Fruit fly (Drosophila melanogaster) whole organism, embryonic: ENCODE data around the gene Cdc50.

ENCODE experiments used
- Bteb2 ChIP-seq: fragments of 200-800 bp; sonication (Bioruptor generic); optimal IDR thresholded peaks from 2 replicates; lab custom pipeline; 2016; ENCODE audit warnings: missing biosample characterization, missing genetic modification characterization
- CG10979 ChIP-seq: fragments of 200-800 bp; sonication (Bioruptor generic); optimal IDR thresholded peaks from 2 replicates; lab custom pipeline; 2018; ENCODE audit warnings: missing biosample characterization, mild to moderate bottlenecking, missing genetic modification characterization, moderate library complexity
- CG11398 ChIP-seq: fragments of 200-800 bp; sonication (Bioruptor generic); optimal IDR thresholded peaks from 2 replicates; lab custom pipeline; 2016; ENCODE audit warnings: missing biosample characterization, missing genetic modification characterization
- CG11560 ChIP-seq: fragments of 200-800 bp; sonication (Bioruptor generic); IDR thresholded peaks from 3 replicates; pipeline ENCODE4 v1.3.6; 2022; ENCODE audit warnings: missing biosample characterization, missing genetic modification characterization
- CG13894 ChIP-seq: fragments of 200-800 bp; sonication (Bioruptor generic); optimal IDR thresholded peaks from 3 replicates; lab custom pipeline; 2018; ENCODE audit warnings: missing biosample characterization, mild to moderate bottlenecking, missing genetic modification characterization, moderate library complexity
- CG14667 ChIP-seq: fragments of 200-800 bp; sonication (Bioruptor generic); IDR thresholded peaks from 2 replicates; pipeline ENCODE4 v1.3.6; 2022; ENCODE audit warnings: missing biosample characterization, missing genetic modification characterization
- CG1603 ChIP-seq: fragments of 200-800 bp; sonication (Bioruptor generic); optimal IDR thresholded peaks from 2 replicates; lab custom pipeline; 2019; ENCODE audit warnings: missing biosample characterization, mild to moderate bottlenecking, missing genetic modification characterization, moderate library complexity
- CG16813 ChIP-seq: fragments of 200-800 bp; sonication (Bioruptor generic); IDR thresholded peaks from 3 replicates; pipeline ENCODE4 v1.3.6; 2022; ENCODE audit warnings: missing biosample characterization, missing genetic modification characterization; ENCODE audit not compliant: partially characterized antibody
- CG17912 ChIP-seq: fragments of 200-800 bp; sonication (Bioruptor generic); optimal IDR thresholded peaks from 2 replicates; lab custom pipeline; 2018; ENCODE audit warnings: missing biosample characterization, mild to moderate bottlenecking, missing genetic modification characterization
- CG1792 ChIP-seq: fragments of 200-800 bp; sonication (Bioruptor generic); optimal IDR thresholded peaks from 2 replicates; lab custom pipeline; 2016; ENCODE audit warnings: missing biosample characterization, missing genetic modification characterization
- CG18476 ChIP-seq: fragments of 200-800 bp; sonication (Bioruptor generic); optimal IDR thresholded peaks from 2 replicates; lab custom pipeline; 2016; ENCODE audit warnings: missing biosample characterization, mild to moderate bottlenecking, missing genetic modification characterization
- CG2712 ChIP-seq: fragments of 200-800 bp; optimal IDR thresholded peaks from 3 replicates; lab custom pipeline; 2019; ENCODE audit warnings: missing biosample characterization, mild to moderate bottlenecking, missing genetic modification characterization, moderate library complexity
- CG31441 ChIP-seq: fragments of 200-800 bp; sonication (Bioruptor generic); IDR thresholded peaks from 2 replicates; pipeline ENCODE4 v1.3.6; 2022; ENCODE audit warnings: missing biosample characterization, missing genetic modification characterization
- CG3163 ChIP-seq: fragments of 200-800 bp; sonication (Bioruptor generic); optimal IDR thresholded peaks from 3 replicates; lab custom pipeline; 2016; ENCODE audit warnings: missing biosample characterization, missing genetic modification characterization
- CG32767 ChIP-seq: fragments of 200-800 bp; sonication (Bioruptor generic); IDR thresholded peaks from 2 replicates; pipeline ENCODE4 v1.3.6; 2022; ENCODE audit warnings: missing biosample characterization, missing genetic modification characterization
- CG3838 ChIP-seq: fragments of 200-800 bp; sonication (Bioruptor generic); optimal IDR thresholded peaks from 3 replicates; lab custom pipeline; 2016; ENCODE audit warnings: missing biosample characterization, missing genetic modification characterization
- CG4328 ChIP-seq: fragments of 200-800 bp; sonication (Bioruptor generic); optimal IDR thresholded peaks from 3 replicates; lab custom pipeline; 2017; ENCODE audit warnings: missing biosample characterization, missing genetic modification reagents, missing genetic modification characterization
- CG7357 ChIP-seq: fragments of 200-800 bp; sonication (Bioruptor generic); IDR thresholded peaks from 3 replicates; pipeline ENCODE4 v1.3.6; 2022; ENCODE audit warnings: missing biosample characterization, missing genetic modification characterization
- CG8478 ChIP-seq: fragments of >200 bp; optimal IDR thresholded peaks from 2 replicates; lab custom pipeline; 2018
- CG9609 ChIP-seq: fragments of 200-800 bp; sonication (Bioruptor generic); optimal IDR thresholded peaks from 3 replicates; lab custom pipeline; 2016; ENCODE audit warnings: missing biosample characterization, missing genetic modification characterization
- Doc2 ChIP-seq: fragments of 200-800 bp; sonication (Bioruptor generic); IDR thresholded peaks from 2 replicates; pipeline ENCODE4 v1.3.6; 2022; ENCODE audit warnings: missing biosample characterization, missing genetic modification characterization
- Dp ChIP-seq: fragments of 200-800 bp; sonication (Bioruptor generic); optimal IDR thresholded peaks from 2 replicates; lab custom pipeline; 2018; ENCODE audit warnings: missing biosample characterization, mild to moderate bottlenecking, missing genetic modification characterization, moderate library complexity
- Ets97D ChIP-seq: fragments of 200-800 bp; sonication (Bioruptor generic); optimal IDR thresholded peaks from 3 replicates; lab custom pipeline; 2016; ENCODE audit warnings: missing biosample characterization, missing genetic modification characterization
- Gug ChIP-seq: fragments of 200-800 bp; sonication (Bioruptor generic); IDR thresholded peaks from 4 replicates; pipeline ENCODE4 v1.3.6; 2022; ENCODE audit warnings: missing biosample characterization, missing genetic modification characterization
- H15 ChIP-seq: fragments of 200-800 bp; sonication (Bioruptor generic); IDR thresholded peaks from 3 replicates; pipeline ENCODE4 v1.3.6; 2022; ENCODE audit warnings: missing biosample characterization, missing genetic modification characterization
- Hr39 ChIP-seq: fragments of >200 bp; optimal IDR thresholded peaks from 2 replicates; lab custom pipeline; 2017
- MESR4 ChIP-seq: fragments of 200-800 bp; sonication (Bioruptor generic); optimal IDR thresholded peaks from 2 replicates; lab custom pipeline; 2018; ENCODE audit warnings: missing biosample characterization, mild to moderate bottlenecking, missing genetic modification characterization, moderate library complexity
- Mad ChIP-seq: fragments of 200-800 bp; sonication (Bioruptor generic); optimal IDR thresholded peaks from 2 replicates; lab custom pipeline; 2016; ENCODE audit warnings: missing biosample characterization, missing genetic modification characterization
- Meics ChIP-seq: fragments of 200-800 bp; sonication (Bioruptor generic); optimal IDR thresholded peaks from 2 replicates; lab custom pipeline; 2017; ENCODE audit warnings: missing biosample characterization, mild to moderate bottlenecking, missing genetic modification characterization
- PHDP ChIP-seq: fragments of 200-800 bp; sonication (Bioruptor generic); optimal IDR thresholded peaks from 3 replicates; lab custom pipeline; 2018; ENCODE audit warnings: missing biosample characterization, mild to moderate bottlenecking, missing genetic modification characterization, moderate library complexity
- Rx ChIP-seq: fragments of 200-800 bp; sonication (Bioruptor generic); IDR thresholded peaks from 2 replicates; pipeline ENCODE4 v1.3.6; 2022; ENCODE audit warnings: missing biosample characterization, missing genetic modification characterization
- Ssrp ChIP-seq: fragments of 200-800 bp; sonication (Bioruptor generic); optimal IDR thresholded peaks from 2 replicates; lab custom pipeline; 2018; ENCODE audit warnings: missing biosample characterization, mild to moderate bottlenecking, missing genetic modification characterization, moderate library complexity
- TFAM ChIP-seq: fragments of 200-800 bp; sonication (Bioruptor generic); optimal IDR thresholded peaks from 2 replicates; lab custom pipeline; 2017; ENCODE audit warnings: missing biosample characterization, missing genetic modification characterization, inconsistent platforms
- abd-A ChIP-seq: fragments of 200-800 bp; sonication (Bioruptor generic); optimal IDR thresholded peaks from 3 replicates; lab custom pipeline; 2019; ENCODE audit warnings: missing biosample characterization, mild to moderate bottlenecking, missing genetic modification characterization, moderate library complexity
- cad ChIP-seq: fragments of >200 bp; optimal IDR thresholded peaks from 2 replicates; lab custom pipeline; 2017; ENCODE audit warnings: missing biosample characterization, missing genetic modification characterization
- cato ChIP-seq: fragments of 200-800 bp; sonication (Bioruptor generic); optimal IDR thresholded peaks from 2 replicates; lab custom pipeline; 2016; ENCODE audit warnings: missing biosample characterization, missing genetic modification characterization, borderline replicate concordance
- caup ChIP-seq: fragments of 200-800 bp; sonication (Bioruptor generic); optimal IDR thresholded peaks from 3 replicates; lab custom pipeline; 2017; ENCODE audit warnings: missing biosample characterization, mild to moderate bottlenecking, missing genetic modification characterization, moderate library complexity; ENCODE audit not compliant: severe bottlenecking
- eve ChIP-seq, 2 experiments: fragments of >200 bp; optimal IDR thresholded peaks; 2 replicates each; lab custom pipeline; 2017; ENCODE audit warnings: missing biosample characterization in 2 of 2, missing genetic modification characterization in 2 of 2
- fd3F ChIP-seq: fragments of 200-800 bp; sonication (Bioruptor generic); optimal IDR thresholded peaks from 2 replicates; lab custom pipeline; 2018; ENCODE audit warnings: missing biosample characterization, mild to moderate bottlenecking, missing genetic modification characterization, moderate library complexity
- gro ChIP-seq: fragments of 200-800 bp; sonication (Bioruptor generic); optimal IDR thresholded peaks from 2 replicates; lab custom pipeline; 2016; ENCODE audit warnings: missing biosample characterization, missing genetic modification characterization
- her ChIP-seq: fragments of 200-800 bp; sonication (Bioruptor generic); optimal IDR thresholded peaks from 2 replicates; lab custom pipeline; 2016; ENCODE audit warnings: missing biosample characterization, missing genetic modification characterization
- inv ChIP-seq: fragments of 200-800 bp; sonication (Bioruptor generic); IDR thresholded peaks from 2 replicates; pipeline ENCODE4 v1.3.6; 2022; ENCODE audit warnings: missing biosample characterization, missing genetic modification characterization; ENCODE audit not compliant: partially characterized antibody
- kah ChIP-seq: fragments of 200-800 bp; sonication (Bioruptor generic); optimal IDR thresholded peaks from 2 replicates; lab custom pipeline; 2018; ENCODE audit warnings: missing biosample characterization, mild to moderate bottlenecking, missing genetic modification characterization
- nom ChIP-seq: fragments of 200-800 bp; sonication (Bioruptor generic); optimal IDR thresholded peaks from 2 replicates; lab custom pipeline; 2017; ENCODE audit warnings: missing biosample characterization, missing genetic modification characterization, mild to moderate bottlenecking, moderate library complexity, missing genetic modification reagents
- peb ChIP-seq: fragments of 200-800 bp; sonication (Bioruptor generic); IDR thresholded peaks from 2 replicates; pipeline ENCODE4 v1.3.6; 2022; ENCODE audit warnings: missing biosample characterization, missing genetic modification characterization
- pfk ChIP-seq: fragments of 200-800 bp; sonication (Bioruptor generic); optimal IDR thresholded peaks from 2 replicates; lab custom pipeline; 2018; ENCODE audit warnings: missing biosample characterization, mild to moderate bottlenecking, missing genetic modification characterization, moderate library complexity
- pros ChIP-seq: fragments of 200-800 bp; sonication (Bioruptor generic); optimal IDR thresholded peaks from 3 replicates; lab custom pipeline; 2019; ENCODE audit warnings: missing biosample characterization, mild to moderate bottlenecking, missing genetic modification characterization, moderate library complexity
- slou ChIP-seq: fragments of 200-800 bp; sonication (Bioruptor generic); optimal IDR thresholded peaks from 3 replicates; lab custom pipeline; 2016; ENCODE audit warnings: missing biosample characterization, missing genetic modification characterization
- sna ChIP-seq: fragments of 200-800 bp; sonication (Bioruptor generic); IDR thresholded peaks from 2 replicates; pipeline ENCODE4 v1.3.6; 2022; ENCODE audit warnings: missing biosample characterization, missing genetic modification characterization; ENCODE audit not compliant: partially characterized antibody
- toy ChIP-seq: fragments of 200-800 bp; sonication (Bioruptor generic); IDR thresholded peaks from 2 replicates; pipeline ENCODE4 v1.3.6; 2022; ENCODE audit warnings: missing biosample characterization, missing genetic modification characterization
- vnd ChIP-seq: fragments of 200-800 bp; sonication (Bioruptor generic); IDR thresholded peaks from 3 replicates; pipeline ENCODE4 v1.3.6; 2022; ENCODE audit warnings: missing biosample characterization, missing genetic modification characterization; ENCODE audit not compliant: partially characterized antibody

Gene Cdc50

dm6 chrX:16403811-16404420 is 37.2 kb downstream of the Cdc50 start (continued):
- peak; percentile 89 for TF ChIP-seq PHDP (tag; lab: Kevin White, UChicago)
- no peak for TF ChIP-seq TFAM (GFP tag; lab: Kevin White, UChicago)
- TF ChIP-seq CG13894 (tag; lab: Kevin White, UChicago) = no peak
- no peak for TF ChIP-seq cato (GFP tag; lab: Kevin White, UChicago)
- TF ChIP-seq CG1792 = peak; percentile 50
- no peak for TF ChIP-seq nom (GFP tag; lab: Kevin White, UChicago)
- TF ChIP-seq Gug = peak; percentile 46; the same call in 1 of the 4 replicates
- TF ChIP-seq Meics (GFP tag; lab: Kevin White, UChicago) = peak; percentile 86
- TF ChIP-seq gro (GFP tag; lab: Kevin White, UChicago) = no peak
- peak; percentile 65 for TF ChIP-seq peb (GFP tag; lab: Robert Waterston, UW)
- no peak for TF ChIP-seq pfk (GFP tag; lab: Kevin White, UChicago)
- no peak for TF ChIP-seq CG16813
- no peak for TF ChIP-seq pros
- no peak for TF ChIP-seq CG11560 (tag; lab: Robert Waterston, UW)
- no peak for TF ChIP-seq CG1603 (tag; lab: Kevin White, UChicago)
- no peak for TF ChIP-seq Dp (GFP tag; lab: Kevin White, UChicago)
- peak; percentile 68 for TF ChIP-seq CG18476 (GFP tag; lab: Kevin White, UChicago)
- no peak for TF ChIP-seq CG8478
- TF ChIP-seq CG17912 (GFP tag; lab: Kevin White, UChicago) = no peak
- peak; percentile 60 for TF ChIP-seq CG14667 (GFP tag; lab: Robert Waterston, UW)
- no peak for TF ChIP-seq abd-A (tag; lab: Kevin White, UChicago)
- TF ChIP-seq Hr39 (lab: Kevin White, UChicago) = no peak
- peak; percentile 54 for TF ChIP-seq Ssrp
- TF ChIP-seq her (GFP tag; lab: Kevin White, UChicago) = peak; percentile 36
- peak; percentile 67; the same call in 2 of the 3 replicates for TF ChIP-seq CG7357 (GFP tag; lab: Robert Waterston, UW)
- TF ChIP-seq eve (GFP tag; optimal IDR thresholded peaks at IDR 0.05; lab: Kevin White, UChicago) = no peak
- TF ChIP-seq Mad (GFP tag; lab: Kevin White, UChicago) = peak; percentile 62
- no peak for TF ChIP-seq vnd
- no peak for TF ChIP-seq inv (GFP tag; lab: Robert Waterston, UW)
- TF ChIP-seq CG2712 (tag; lab: Kevin White, UChicago) = no peak
- peak; percentile 59 for TF ChIP-seq CG10979
- TF ChIP-seq CG3163 = no peak
- peak; percentile 35 for TF ChIP-seq CG9609 (GFP tag; lab: Kevin White, UChicago)
- TF ChIP-seq toy (GFP tag; lab: Robert Waterston, UW) = 0 out of 2 replicates have a peak, but pooled peaks have one; percentile 36
- TF ChIP-seq Doc2 (GFP tag; lab: Robert Waterston, UW) = no peak
- peak; percentile 9 for TF ChIP-seq CG4328 (GFP tag; lab: Kevin White, UChicago)
- peak; percentile 65 for TF ChIP-seq H15 (GFP tag; lab: Robert Waterston, UW)
- peak; percentile 66 for TF ChIP-seq Bteb2 (GFP tag; lab: Kevin White, UChicago)
- peak; percentile 77 for TF ChIP-seq fd3F (GFP tag; lab: Kevin White, UChicago)
- peak; percentile 58 for TF ChIP-seq slou
- TF ChIP-seq MESR4 (GFP tag; lab: Kevin White, UChicago) = no peak
- TF ChIP-seq cad (GFP tag; lab: Kevin White, UChicago) = no peak
- peak; percentile 20 for TF ChIP-seq Ets97D (GFP tag; lab: Kevin White, UChicago)
- TF ChIP-seq CG11398 (GFP tag; lab: Kevin White, UChicago) = peak; percentile 15
- TF ChIP-seq CG31441 (GFP tag; lab: Robert Waterston, UW) = no peak; the same call in 1 of the 2 replicates
- no peak for TF ChIP-seq sna (GFP tag; lab: Robert Waterston, UW)
- peak; percentile 76 for TF ChIP-seq CG32767
- TF ChIP-seq kah (GFP tag; lab: Kevin White, UChicago) = peak; percentile 33
- TF ChIP-seq CG3838 = peak; percentile 8
- peak; percentile 63 for TF ChIP-seq Rx (GFP tag; lab: Robert Waterston, UW)
- TF ChIP-seq caup (GFP tag; lab: Kevin White, UChicago) = peak; percentile 79
